Worm (Caenorhabditis elegans) whole organism, L3 larva: ENCODE data around the gene F10A3.4.

Experiments
- ama-1 ChIP-seq: fragments of 150-350 bp; optimal IDR thresholded peaks from 2 replicates; lab custom pipeline; 2018
- ceh-82 ChIP-seq: fragments of 150-350 bp; optimal IDR thresholded peaks from 2 replicates; lab custom pipeline; 2014; ENCODE audit warnings: missing biosample characterization, missing genetic modification characterization
- fkh-10 ChIP-seq: sonication (generic microtip); optimal IDR thresholded peaks from 2 replicates; lab custom pipeline; 2017; ENCODE audit warnings: missing biosample characterization, missing genetic modification reagents, missing genetic modification characterization
- nhr-67 ChIP-seq: fragments of 150-350 bp; optimal IDR thresholded peaks from 2 replicates; lab custom pipeline; 2014; ENCODE audit warnings: missing biosample characterization, missing genetic modification characterization
- nhr-76 ChIP-seq: fragments of 150-350 bp; sonication (generic microtip); optimal IDR thresholded peaks from 5 replicates; lab custom pipeline; 2014; ENCODE audit warnings: missing biosample characterization, missing genetic modification characterization
- nhr-77 ChIP-seq: fragments of 150-350 bp; optimal IDR thresholded peaks from 2 replicates; lab custom pipeline; 2014; ENCODE audit warnings: missing biosample characterization, missing genetic modification characterization
- pha-4 ChIP-seq: fragments of 150-350 bp; optimal IDR thresholded peaks from 2 replicates; lab custom pipeline; 2014; ENCODE audit warnings: missing biosample characterization, missing genetic modification reagents, missing genetic modification characterization
- skn-1 ChIP-seq: fragments of 150-350 bp; optimal IDR thresholded peaks from 2 replicates; lab custom pipeline; 2014; ENCODE audit warnings: missing biosample characterization, missing genetic modification characterization
- tbx-2 ChIP-seq: sonication (generic microtip); optimal IDR thresholded peaks from 2 replicates; lab custom pipeline; 2016; ENCODE audit warnings: mild to moderate bottlenecking, missing genetic modification characterization, missing compliant biosample characterization
- zag-1 ChIP-seq: fragments of 150-350 bp; optimal IDR thresholded peaks from 2 replicates; lab custom pipeline; 2014; ENCODE audit warnings: missing biosample characterization, missing genetic modification characterization
- ztf-11 ChIP-seq: fragments of 150-350 bp; optimal IDR thresholded peaks from 2 replicates; lab custom pipeline; 2014; ENCODE audit warnings: missing biosample characterization, missing genetic modification characterization

DNA sequence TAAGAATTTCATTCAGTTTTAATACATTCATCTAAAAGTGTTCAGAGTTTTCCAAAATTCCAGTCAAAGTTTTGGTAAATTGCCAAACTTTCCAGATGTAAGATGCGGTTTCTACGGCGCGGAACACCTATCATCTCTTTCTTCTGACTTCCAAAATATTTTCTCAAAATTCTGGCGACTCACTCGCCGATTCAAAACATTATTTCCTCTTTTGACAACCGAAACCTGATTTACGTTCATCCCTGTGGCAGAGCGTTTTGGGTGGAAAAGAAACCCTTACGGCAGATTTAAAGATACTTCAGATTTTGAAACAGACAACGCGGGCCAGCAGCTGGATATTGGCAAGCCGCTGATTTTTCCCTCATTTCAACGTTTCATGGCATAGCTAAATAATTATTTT lies 49.1 kb downstream of the F10A3.4 start, which contains the start of gene F11A5.5:
- TF ChIP-seq fkh-10 (no peak), zag-1 (no peak), pha-4 (tag; lab: Kevin White, UChicago) (no peak), ztf-11 (tag; lab: Kevin White, UChicago) (no peak), nhr-77 (tag; lab: Kevin White, UChicago) (no peak), nhr-67 (no peak), skn-1 (tag; lab: Kevin White, UChicago) (no peak), tbx-2 (tag; lab: Kevin White, UChicago) (no peak), nhr-76 (no peak), ama-1 (no peak), ceh-82 (no peak)
